Worm (Caenorhabditis elegans) whole organism, L2 larva: ENCODE results near the gene pdhk-2.
A peak's percentile ranks its signal among the peaks of the same experiment; 100 is the strongest.

Experiments
- C34F6.9 ChIP-seq: fragments of 150-350 bp; optimal IDR thresholded peaks from 2 replicates; lab custom pipeline; 2014; ENCODE audit warnings: missing biosample characterization, missing genetic modification characterization
- F13H6.1 ChIP-seq: sonication (generic microtip); optimal IDR thresholded peaks from 2 replicates; lab custom pipeline; 2016; ENCODE audit warnings: missing genetic modification characterization, missing compliant biosample characterization
- R02D3.7 ChIP-seq: fragments of 150-350 bp; optimal IDR thresholded peaks from 2 replicates; lab custom pipeline; 2014; ENCODE audit warnings: missing biosample characterization, missing genetic modification characterization
- Y55F3AM.14 ChIP-seq: fragments of 200-800 bp; sonication (Bioruptor generic); optimal IDR thresholded peaks from 2 replicates; lab custom pipeline; 2018; ENCODE audit warnings: mild to moderate bottlenecking, missing genetic modification characterization, missing compliant biosample characterization
- ZK546.5 ChIP-seq: sonication (generic microtip); optimal IDR thresholded peaks from 2 replicates; lab custom pipeline; 2017; ENCODE audit warnings: missing biosample characterization, missing genetic modification characterization
- aly-2 ChIP-seq: fragments of 150-350 bp; optimal IDR thresholded peaks from 2 replicates; lab custom pipeline; 2014; ENCODE audit warnings: missing biosample characterization, missing genetic modification characterization
- ama-1 ChIP-seq: fragments of 150-350 bp; optimal IDR thresholded peaks from 2 replicates; lab custom pipeline; 2018; ENCODE audit warnings: inconsistent platforms
- blmp-1 ChIP-seq: sonication (generic microtip); optimal IDR thresholded peaks from 2 replicates; lab custom pipeline; 2017; ENCODE audit warnings: missing genetic modification characterization, mild to moderate bottlenecking, missing compliant biosample characterization, antibody characterized with exemption, moderate library complexity; ENCODE audit not compliant: insufficient read depth
- ceh-16 ChIP-seq: fragments of 150-350 bp; optimal IDR thresholded peaks from 2 replicates; lab custom pipeline; 2014; ENCODE audit warnings: missing biosample characterization, missing genetic modification characterization
- ceh-82 ChIP-seq: fragments of 150-350 bp; optimal IDR thresholded peaks from 2 replicates; lab custom pipeline; 2014; ENCODE audit warnings: missing biosample characterization, missing genetic modification characterization
- dmd-4 ChIP-seq: sonication (generic microtip); optimal IDR thresholded peaks from 2 replicates; lab custom pipeline; 2017; ENCODE audit warnings: missing biosample characterization, missing genetic modification characterization
- egl-27 ChIP-seq: sonication (generic microtip); optimal IDR thresholded peaks from 3 replicates; lab custom pipeline; 2017; ENCODE audit warnings: missing biosample characterization, missing genetic modification reagents, missing genetic modification characterization
- elt-1 ChIP-seq: fragments of 150-350 bp; optimal IDR thresholded peaks from 2 replicates; lab custom pipeline; 2014; ENCODE audit warnings: missing biosample characterization, missing genetic modification characterization
- elt-3 ChIP-seq: sonication (generic microtip); optimal IDR thresholded peaks from 2 replicates; lab custom pipeline; 2017; ENCODE audit warnings: missing biosample characterization, missing genetic modification characterization
- fos-1 ChIP-seq: fragments of 150-350 bp; optimal IDR thresholded peaks from 2 replicates; lab custom pipeline; 2014; ENCODE audit warnings: missing biosample characterization, missing genetic modification characterization
- gmeb-1 ChIP-seq: fragments of 150-350 bp; optimal IDR thresholded peaks from 2 replicates; lab custom pipeline; 2014; ENCODE audit warnings: missing biosample characterization, missing genetic modification characterization
- lin-11 ChIP-seq: fragments of 150-350 bp; sonication (generic microtip); optimal IDR thresholded peaks from 2 replicates; lab custom pipeline; 2014; ENCODE audit warnings: missing biosample characterization, missing genetic modification characterization, inconsistent platforms, mixed read lengths
- lin-13 ChIP-seq: fragments of 150-350 bp; optimal IDR thresholded peaks from 2 replicates; lab custom pipeline; 2014; ENCODE audit warnings: missing biosample characterization, missing genetic modification reagents, missing genetic modification characterization
- lin-39 ChIP-seq: fragments of 150-350 bp; optimal IDR thresholded peaks from 2 replicates; lab custom pipeline; 2014; ENCODE audit warnings: missing biosample characterization, missing genetic modification reagents, missing genetic modification characterization
- lsy-2 ChIP-seq, 2 experiments: fragments of 150-350 bp in 1 of 2; sonication (generic microtip) in 1 of 2; optimal IDR thresholded peaks; 2 replicates each; lab custom pipeline; 2014 to 2017; ENCODE audit warnings: missing biosample characterization in 2 of 2, missing genetic modification characterization in 2 of 2
- mbf-1 ChIP-seq: sonication (generic microtip); optimal IDR thresholded peaks from 2 replicates; lab custom pipeline; 2017; ENCODE audit warnings: missing biosample characterization, missing genetic modification characterization
- nhr-10 ChIP-seq: sonication (generic microtip); optimal IDR thresholded peaks from 2 replicates; lab custom pipeline; 2017; ENCODE audit warnings: missing biosample characterization, missing genetic modification characterization
- nhr-12 ChIP-seq: fragments of 150-350 bp; optimal IDR thresholded peaks from 2 replicates; lab custom pipeline; 2014; ENCODE audit warnings: missing biosample characterization, missing genetic modification characterization
- nhr-129 ChIP-seq: fragments of 150-350 bp; optimal IDR thresholded peaks from 2 replicates; lab custom pipeline; 2014; ENCODE audit warnings: missing biosample characterization, missing genetic modification characterization
- nhr-21 ChIP-seq: fragments of 150-350 bp; optimal IDR thresholded peaks from 2 replicates; lab custom pipeline; 2014; ENCODE audit warnings: missing biosample characterization, missing genetic modification characterization
- nhr-237 ChIP-seq: fragments of 150-350 bp; optimal IDR thresholded peaks from 2 replicates; lab custom pipeline; 2014; ENCODE audit warnings: missing biosample characterization, missing genetic modification characterization
- nhr-25 ChIP-seq: fragments of 150-350 bp; sonication (generic microtip); optimal IDR thresholded peaks from 3 replicates; lab custom pipeline; 2014; ENCODE audit warnings: missing biosample characterization, missing genetic modification characterization
- nhr-6 ChIP-seq: fragments of 150-350 bp; optimal IDR thresholded peaks from 2 replicates; lab custom pipeline; 2014; ENCODE audit warnings: missing biosample characterization, missing genetic modification characterization
- nhr-77 ChIP-seq: fragments of 150-350 bp; optimal IDR thresholded peaks from 2 replicates; lab custom pipeline; 2014; ENCODE audit warnings: missing biosample characterization, missing genetic modification characterization
- peb-1 ChIP-seq: fragments of 150-350 bp; optimal IDR thresholded peaks from 2 replicates; lab custom pipeline; 2014; ENCODE audit warnings: missing biosample characterization, missing genetic modification characterization
- sem-4 ChIP-seq: fragments of 150-350 bp; optimal IDR thresholded peaks from 2 replicates; lab custom pipeline; 2014; ENCODE audit warnings: missing biosample characterization, missing genetic modification reagents, missing genetic modification characterization
- sma-3 ChIP-seq: sonication (generic microtip); optimal IDR thresholded peaks from 2 replicates; lab custom pipeline; 2016; ENCODE audit warnings: missing genetic modification reagents, missing genetic modification characterization, missing compliant biosample characterization
- sma-9 ChIP-seq, 2 experiments: fragments of 150-350 bp in 1 of 2; sonication (generic microtip) in 1 of 2; optimal IDR thresholded peaks; 2 replicates each; lab custom pipeline; 2014 to 2016; ENCODE audit warnings: missing genetic modification characterization in 2 of 2, mild to moderate bottlenecking in 1 of 2, missing biosample characterization in 1 of 2, missing compliant biosample characterization in 1 of 2, missing genetic modification reagents in 1 of 2, moderate library complexity in 1 of 2
- unc-39 ChIP-seq: fragments of 150-350 bp; optimal IDR thresholded peaks from 2 replicates; lab custom pipeline; 2014; ENCODE audit warnings: missing biosample characterization, missing genetic modification characterization
- unc-55 ChIP-seq: fragments of 150-350 bp; sonication (generic microtip); optimal IDR thresholded peaks from 3 replicates; lab custom pipeline; 2014; ENCODE audit warnings: missing biosample characterization, missing genetic modification reagents, missing genetic modification characterization
- ztf-1 ChIP-seq: fragments of 200-800 bp; sonication (Bioruptor generic); conservative IDR thresholded peaks from 2 replicates; pipeline ENCODE4 v1.3.6; 2022; ENCODE audit warnings: missing genetic modification characterization, missing compliant biosample characterization
- ztf-11 ChIP-seq: sonication (generic microtip); optimal IDR thresholded peaks from 2 replicates; lab custom pipeline; 2017; ENCODE audit warnings: missing biosample characterization, missing genetic modification characterization
- ztf-4 ChIP-seq: fragments of 150-350 bp; optimal IDR thresholded peaks from 2 replicates; lab custom pipeline; 2014; ENCODE audit warnings: missing biosample characterization, missing genetic modification characterization

Gene pdhk-2

ce11 chrIII:8718592-8718991, 22.6 kb downstream of the pdhk-2 start:
- TF ChIP-seq sma-3 (GFP tag; lab: Kevin White, UChicago) (no peak), fos-1 (tag; lab: Kevin White, UChicago) (peak; percentile 47), mbf-1 (no peak), Y55F3AM.14 (GFP tag; lab: Kevin White, UChicago) (no peak), dmd-4 (tag; lab: Kevin White, UChicago) (no peak), peb-1 (tag; lab: Kevin White, UChicago) (no peak), unc-39 (tag; lab: Kevin White, UChicago) (no peak), ama-1 (lab: Kevin White, UChicago) (no peak), ztf-4 (tag; lab: Kevin White, UChicago) (no peak)
- TF ChIP-seq, all 48 proteins: peak for 1

ce11 chrIII:8717231-8717694, 23.9 kb downstream of the pdhk-2 start, which contains the start of gene mrpl-11:
Gene mrpl-11 (plus strand): TSS chrIII:8717644.
- TF ChIP-seq lin-11 (tag; lab: Kevin White, UChicago) (no peak), sma-9 (GFP tag; optimal IDR thresholded peaks at IDR 0.05; lab: Kevin White, UChicago) (no peak), sma-9 (tag; optimal IDR thresholded peaks at IDR 0.05; lab: Kevin White, UChicago) (no peak), aly-2 (tag; lab: Kevin White, UChicago) (no peak), ceh-82 (tag; lab: Kevin White, UChicago) (no peak), unc-55 (GFP tag; lab: Kevin White, UChicago) (peak; percentile 30), lsy-2 (tag; optimal IDR thresholded peaks at IDR 0.05; lab: Kevin White, UChicago) (peak in 1 of 2 experiments; percentile 9), sma-3 (GFP tag; lab: Kevin White, UChicago) (no peak), nhr-6 (tag; lab: Kevin White, UChicago) (no peak), nhr-12 (tag; lab: Kevin White, UChicago) (no peak)

ce11 chrIII:8716084-8716483, 25.1 kb downstream of the pdhk-2 start, which contains the start of gene B0303.14:
Gene B0303.14 (minus strand): TSS chrIII:8716184.
- TF ChIP-seq ZK546.5 (tag; lab: Kevin White, UChicago) (no peak), lin-11 (tag; lab: Kevin White, UChicago) (no peak)

ce11 chrIII:8712968-8713367, 28.2 kb downstream of the pdhk-2 start:
- TF ChIP-seq egl-27 (tag; lab: Kevin White, UChicago) (no peak), elt-1 (tag; lab: Kevin White, UChicago) (no peak), nhr-129 (tag; lab: Kevin White, UChicago) (no peak), blmp-1 (tag; lab: Kevin White, UChicago) (no peak), fos-1 (tag; lab: Kevin White, UChicago) (no peak), nhr-6 (tag; lab: Kevin White, UChicago) (no peak), nhr-10 (tag; lab: Kevin White, UChicago) (no peak), lin-11 (tag; lab: Kevin White, UChicago) (no peak), nhr-77 (tag; lab: Kevin White, UChicago) (no peak), ztf-4 (tag; lab: Kevin White, UChicago) (no peak), R02D3.7 (tag; lab: Kevin White, UChicago) (no peak), elt-3 (tag; lab: Kevin White, UChicago) (no peak), aly-2 (tag; lab: Kevin White, UChicago) (no peak), nhr-21 (no peak), sem-4 (tag; lab: Kevin White, UChicago) (no peak), nhr-237 (tag; lab: Kevin White, UChicago) (no peak), gmeb-1 (tag; lab: Kevin White, UChicago) (no peak), lin-13 (GFP tag; lab: Kevin White, UChicago) (no peak), lin-39 (tag; lab: Kevin White, UChicago) (no peak)

ce11 chrIII:8710310-8710709, 30.9 kb downstream of the pdhk-2 start, which contains the start of gene B0303.11:
Gene B0303.11 (minus strand): TSS chrIII:8710410.
- TF ChIP-seq egl-27 (tag; lab: Kevin White, UChicago) (no peak), ztf-11 (tag; lab: Kevin White, UChicago) (no peak), peb-1 (tag; lab: Kevin White, UChicago) (no peak), dmd-4 (tag; lab: Kevin White, UChicago) (no peak), nhr-25 (tag; lab: Kevin White, UChicago) (no peak), nhr-237 (tag; lab: Kevin White, UChicago) (no peak), C34F6.9 (tag; lab: Kevin White, UChicago) (no peak), ceh-16 (no peak), F13H6.1 (tag; lab: Kevin White, UChicago) (no peak), lsy-2 (tag; optimal IDR thresholded peaks at IDR 0.05; lab: Kevin White, UChicago) (no peak), ZK546.5 (tag; lab: Kevin White, UChicago) (no peak), sma-9 (GFP tag; optimal IDR thresholded peaks at IDR 0.05; lab: Kevin White, UChicago) (no peak), sma-9 (tag; optimal IDR thresholded peaks at IDR 0.05; lab: Kevin White, UChicago) (no peak), ztf-4 (tag; lab: Kevin White, UChicago) (no peak), unc-55 (GFP tag; lab: Kevin White, UChicago) (no peak), ztf-1 (no peak)
